Fruit fly (Drosophila melanogaster): Measurements from ENCODE around the gene CG11760.

dm6 chr3R:8711890-8712449 is 7.0 kb upstream of the CG11760 start:
- TF ChIP-seq psq (optimal IDR thresholded peaks at IDR 0.05) (no peak), usp (GFP tag; optimal IDR thresholded peaks at IDR 0.05) (no peak), CG8478 (optimal IDR thresholded peaks at IDR 0.05) (no peak)

Data from whole organism.